Worm (Caenorhabditis elegans) whole organism, young adult: ENCODE measurements around the gene ndua-1.

Experiments used
- D2030.7 ChIP-seq: fragments of 200-800 bp; sonication (Bioruptor generic); IDR thresholded peaks from 2 replicates; pipeline ENCODE4 v1.3.6; 2022; ENCODE audit warnings: missing genetic modification reagents, missing genetic modification characterization, missing compliant biosample characterization
- T26A5.8 ChIP-seq: sonication (generic microtip); optimal IDR thresholded peaks from 2 replicates; lab custom pipeline; 2016; ENCODE audit warnings: missing genetic modification characterization, missing compliant biosample characterization
- bed-1 ChIP-seq: fragments of 200-800 bp; sonication (Bioruptor generic); IDR thresholded peaks from 2 replicates; pipeline ENCODE4 v1.3.6; 2022; ENCODE audit warnings: missing genetic modification reagents, missing genetic modification characterization, missing compliant biosample characterization
- ceh-27 ChIP-seq: fragments of 200-800 bp; sonication (Bioruptor generic); optimal IDR thresholded peaks from 2 replicates; lab custom pipeline; 2018; ENCODE audit warnings: mild to moderate bottlenecking, missing genetic modification characterization, moderate library complexity, missing compliant biosample characterization
- him-1 ChIP-seq: sonication (generic microtip); optimal IDR thresholded peaks from 2 replicates; lab custom pipeline; 2016; ENCODE audit warnings: missing genotype, missing genetic modification reagents, missing genetic modification characterization, missing compliant biosample characterization
- lin-26 ChIP-seq: fragments of 200-800 bp; sonication (Bioruptor generic); IDR thresholded peaks from 2 replicates; pipeline ENCODE4 v1.3.6; 2022; ENCODE audit warnings: missing genetic modification reagents, missing genetic modification characterization, missing compliant biosample characterization
- madf-10 ChIP-seq: sonication (generic microtip); optimal IDR thresholded peaks from 2 replicates; lab custom pipeline; 2016; ENCODE audit warnings: mild to moderate bottlenecking, missing genetic modification characterization, missing compliant biosample characterization
- nfya-1 ChIP-seq: sonication (generic microtip); optimal IDR thresholded peaks from 2 replicates; lab custom pipeline; 2017; ENCODE audit warnings: antibody characterized with exemption, missing compliant biosample characterization, missing genetic modification characterization, borderline replicate concordance; ENCODE audit not compliant: insufficient read depth
- ztf-22 ChIP-seq: fragments of 200-800 bp; sonication (Bioruptor generic); optimal IDR thresholded peaks from 2 replicates; lab custom pipeline; 2018; ENCODE audit warnings: mild to moderate bottlenecking, missing genetic modification characterization, moderate library complexity, missing compliant biosample characterization

ce11 chrV:20820033-20820432 lies 31.7 kb downstream of the ndua-1 start, which contains the start of gene T03D8.6:
- TF ChIP-seq T26A5.8 (tag; lab: Kevin White, UChicago): no peak
- TF ChIP-seq ztf-22 (GFP tag; lab: Kevin White, UChicago): no peak
- no peak for TF ChIP-seq madf-10 (tag; lab: Kevin White, UChicago)
- no peak for TF ChIP-seq D2030.7 (GFP tag; lab: Robert Waterston, UW)
- TF ChIP-seq lin-26: no peak
- no peak for TF ChIP-seq nfya-1 (tag; lab: Kevin White, UChicago)
- no peak for TF ChIP-seq ceh-27 (GFP tag; lab: Kevin White, UChicago)
- TF ChIP-seq bed-1: no peak
- no peak for TF ChIP-seq him-1
